Fruit fly (Drosophila melanogaster): ENCODE results near the gene puc.

DNA sequence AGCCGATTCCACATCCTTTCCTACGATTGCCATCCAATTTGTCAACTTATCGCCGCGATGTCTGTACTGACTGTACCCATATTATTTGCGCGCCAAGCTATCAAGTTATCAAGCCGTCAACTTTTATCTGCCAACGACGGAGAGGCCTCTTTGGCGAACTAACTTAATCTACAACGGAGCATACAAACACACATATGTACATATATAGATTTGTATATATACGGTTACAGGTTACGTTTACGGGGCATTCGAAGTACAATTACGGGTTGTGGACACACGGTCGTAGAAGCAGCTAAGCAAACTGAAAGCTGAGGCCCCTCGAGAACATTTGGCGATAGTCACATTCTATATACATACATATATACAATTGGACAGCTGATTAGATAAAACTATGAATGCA is 10.1 kb downstream of the puc start:
- no peak for TF ChIP-seq CG8478 (optimal IDR thresholded peaks at IDR 0.05)
- no peak for TF ChIP-seq CTCF (optimal IDR thresholded peaks at IDR 0.05)
